Worm (Caenorhabditis elegans) whole organism, mixed stage, embryonic: ENCODE measurements around the gene snai-1.

Experiments used
- M03D4.4 ChIP-seq: sonication (generic microtip); optimal IDR thresholded peaks from 2 replicates; lab custom pipeline; 2017; ENCODE audit warnings: mild to moderate bottlenecking, missing genetic modification characterization, missing compliant biosample characterization
- bed-3 ChIP-seq: fragments of 200-800 bp; sonication (Bioruptor generic); optimal IDR thresholded peaks from 3 replicates; lab custom pipeline; 2018; ENCODE audit warnings: mild to moderate bottlenecking, missing genetic modification characterization, moderate library complexity, missing compliant biosample characterization
- blmp-1 ChIP-seq: fragments of 150-350 bp; optimal IDR thresholded peaks from 2 replicates; lab custom pipeline; 2014; ENCODE audit warnings: missing biosample characterization, missing genetic modification characterization
- ceh-83 ChIP-seq: fragments of 200-800 bp; sonication (Bioruptor generic); optimal IDR thresholded peaks from 2 replicates; lab custom pipeline; 2018; ENCODE audit warnings: mild to moderate bottlenecking, missing genetic modification characterization, missing compliant biosample characterization
- ces-1 ChIP-seq: fragments of 150-350 bp; optimal IDR thresholded peaks from 2 replicates; lab custom pipeline; 2014; ENCODE audit warnings: missing biosample characterization, missing genetic modification reagents, missing genetic modification characterization
- cnd-1 ChIP-seq: fragments of 200-800 bp; sonication (Bioruptor generic); optimal IDR thresholded peaks from 2 replicates; lab custom pipeline; 2018; ENCODE audit warnings: mild to moderate bottlenecking, missing genetic modification characterization, missing compliant biosample characterization
- drap-1 ChIP-seq: fragments of 200-800 bp; sonication (Bioruptor generic); optimal IDR thresholded peaks from 3 replicates; lab custom pipeline; 2018; ENCODE audit warnings: mild to moderate bottlenecking, missing genetic modification characterization, missing compliant biosample characterization
- elt-3 ChIP-seq: fragments of 150-350 bp; optimal IDR thresholded peaks from 2 replicates; lab custom pipeline; 2014; ENCODE audit warnings: missing biosample characterization, missing genetic modification characterization
- flh-1 ChIP-seq: fragments of 200-800 bp; sonication (Bioruptor generic); optimal IDR thresholded peaks from 2 replicates; lab custom pipeline; 2018; ENCODE audit warnings: mild to moderate bottlenecking, missing genetic modification characterization, moderate library complexity, missing compliant biosample characterization
- ham-2 ChIP-seq: fragments of 200-800 bp; sonication (Bioruptor generic); optimal IDR thresholded peaks from 2 replicates; lab custom pipeline; 2018; ENCODE audit warnings: mild to moderate bottlenecking, missing genetic modification characterization, missing compliant biosample characterization
- hlh-1 ChIP-seq: fragments of 150-350 bp; optimal IDR thresholded peaks from 2 replicates; lab custom pipeline; 2014; ENCODE audit warnings: missing biosample characterization, missing genetic modification reagents, missing genetic modification characterization
- lin-13 ChIP-seq: fragments of 150-350 bp; optimal IDR thresholded peaks from 2 replicates; lab custom pipeline; 2014; ENCODE audit warnings: missing biosample characterization, missing genetic modification characterization
- lin-32 ChIP-seq: fragments of 200-800 bp; sonication (Bioruptor generic); optimal IDR thresholded peaks from 2 replicates; lab custom pipeline; 2018; ENCODE audit warnings: mild to moderate bottlenecking, missing genetic modification characterization, missing compliant biosample characterization
- lsy-2 ChIP-seq: fragments of 150-350 bp; optimal IDR thresholded peaks from 2 replicates; lab custom pipeline; 2014; ENCODE audit warnings: missing biosample characterization, missing genetic modification characterization
- mab-5 ChIP-seq: fragments of 150-350 bp; optimal IDR thresholded peaks from 2 replicates; lab custom pipeline; 2014; ENCODE audit warnings: missing biosample characterization, missing genetic modification characterization
- mls-2 ChIP-seq: sonication (generic microtip); optimal IDR thresholded peaks from 2 replicates; lab custom pipeline; 2016; ENCODE audit warnings: mild to moderate bottlenecking, missing genetic modification characterization, moderate library complexity, missing compliant biosample characterization
- nhr-12 ChIP-seq: fragments of 150-350 bp; optimal IDR thresholded peaks from 2 replicates; lab custom pipeline; 2014; ENCODE audit warnings: missing biosample characterization, missing genetic modification characterization
- nhr-2 ChIP-seq: fragments of 150-350 bp; optimal IDR thresholded peaks from 2 replicates; lab custom pipeline; 2014; ENCODE audit warnings: missing biosample characterization, missing genetic modification characterization
- nhr-28 ChIP-seq: fragments of 150-350 bp; optimal IDR thresholded peaks from 2 replicates; lab custom pipeline; 2014; ENCODE audit warnings: missing biosample characterization, missing genetic modification characterization
- nhr-76 ChIP-seq: sonication (generic microtip); optimal IDR thresholded peaks from 2 replicates; lab custom pipeline; 2017; ENCODE audit warnings: missing biosample characterization, missing genetic modification characterization
- pha-4 ChIP-seq: fragments of 150-350 bp; optimal IDR thresholded peaks from 2 replicates; lab custom pipeline; 2018; ENCODE audit warnings: missing biosample characterization, missing genetic modification reagents, missing genetic modification characterization
- snpc-4 ChIP-seq: fragments of 150-350 bp; optimal IDR thresholded peaks from 2 replicates; lab custom pipeline; 2014; ENCODE audit warnings: missing biosample characterization, missing genetic modification characterization
- sptf-1 ChIP-seq: sonication (generic microtip); optimal IDR thresholded peaks from 2 replicates; lab custom pipeline; 2017; ENCODE audit warnings: mild to moderate bottlenecking, missing genetic modification characterization, moderate library complexity, missing compliant biosample characterization
- tbx-8 ChIP-seq: fragments of 200-800 bp; sonication (Bioruptor generic); optimal IDR thresholded peaks from 2 replicates; lab custom pipeline; 2018; ENCODE audit warnings: mild to moderate bottlenecking, missing genetic modification characterization, moderate library complexity, missing compliant biosample characterization
- unc-120 ChIP-seq: sonication (generic microtip); optimal IDR thresholded peaks from 2 replicates; lab custom pipeline; 2017; ENCODE audit warnings: missing genetic modification characterization, missing compliant biosample characterization; ENCODE audit not compliant: poor library complexity, severe bottlenecking
- zip-8 ChIP-seq: fragments of 150-350 bp; optimal IDR thresholded peaks from 2 replicates; lab custom pipeline; 2014; ENCODE audit warnings: missing biosample characterization, missing genetic modification characterization
- ztf-11 ChIP-seq: fragments of 150-350 bp; optimal IDR thresholded peaks from 2 replicates; lab custom pipeline; 2014; ENCODE audit warnings: missing biosample characterization, missing genetic modification characterization

snai-1 gene

ce11 chrIV:299190-299589 lies 14.3 kb downstream of the snai-1 start:
- TF ChIP-seq hlh-1 (tag; lab: Kevin White, UChicago) (no peak), ham-2 (GFP tag; lab: Kevin White, UChicago) (no peak), nhr-28 (tag; lab: Kevin White, UChicago) (no peak), sptf-1 (tag; lab: Kevin White, UChicago) (no peak), lin-13 (tag; lab: Kevin White, UChicago) (no peak), tbx-8 (no peak), flh-1 (GFP tag; lab: Kevin White, UChicago) (no peak), mls-2 (no peak)

DNA sequence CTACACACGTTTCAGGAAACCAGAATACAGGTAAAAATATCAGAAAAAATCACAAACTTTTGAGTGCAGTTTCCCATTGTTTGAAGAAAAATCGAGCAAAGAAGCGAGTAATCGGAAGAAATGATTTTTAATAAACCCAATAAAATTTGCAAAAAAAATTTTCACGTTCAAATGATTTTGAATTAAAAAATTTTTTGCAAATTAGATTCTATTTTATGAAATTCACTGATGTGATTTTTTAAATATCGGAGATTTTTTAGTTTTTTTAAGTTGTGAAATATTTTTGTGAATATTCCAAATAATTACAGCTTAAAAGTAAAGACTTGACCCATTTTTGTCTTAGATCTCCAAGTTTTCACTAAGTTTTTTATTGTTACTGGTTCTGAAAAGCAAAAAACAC lies 15.3 kb downstream of the snai-1 start, which contains the start of gene pnp-1:
pnp-1 (minus strand) TSS at position 101 of the 400 bp plus-strand sequence.
- TF ChIP-seq unc-120 (tag; lab: Kevin White, UChicago) (no peak), nhr-12 (tag; lab: Kevin White, UChicago) (no peak), bed-3 (no peak), snpc-4 (tag; lab: Kevin White, UChicago) (no peak)

- TF ChIP-seq lin-32 (GFP tag; lab: Kevin White, UChicago) (no peak), nhr-12 (tag; lab: Kevin White, UChicago) (no peak), drap-1 (GFP tag; lab: Kevin White, UChicago) (no peak), lsy-2 (tag; lab: Kevin White, UChicago) (no peak), ham-2 (GFP tag; lab: Kevin White, UChicago) (no peak), tbx-8 (no peak)
Measured at ce11 chrIV:296849-297248, 16.7 kb downstream of the snai-1 start.

ce11 chrIV:295734-296201 lies 17.7 kb downstream of the snai-1 start:
- TF ChIP-seq ham-2 (GFP tag; lab: Kevin White, UChicago) (no peak), blmp-1 (tag; lab: Kevin White, UChicago) (no peak), lin-13 (tag; lab: Kevin White, UChicago) (no peak), lsy-2 (tag; lab: Kevin White, UChicago) (no peak), pha-4 (tag; lab: Kevin White, UChicago) (no peak), ces-1 (GFP tag; lab: Kevin White, UChicago) (no peak), tbx-8 (no peak), mls-2 (no peak), drap-1 (GFP tag; lab: Kevin White, UChicago) (no peak), nhr-28 (tag; lab: Kevin White, UChicago) (no peak), nhr-76 (tag; lab: Kevin White, UChicago) (no peak), zip-8 (no peak), unc-120 (tag; lab: Kevin White, UChicago) (no peak), ceh-83 (GFP tag; lab: Kevin White, UChicago) (no peak), M03D4.4 (no peak), cnd-1 (tag; lab: Kevin White, UChicago) (no peak), snpc-4 (tag; lab: Kevin White, UChicago) (no peak), elt-3 (no peak), hlh-1 (tag; lab: Kevin White, UChicago) (no peak)

- TF ChIP-seq mls-2 (no peak), lin-13 (tag; lab: Kevin White, UChicago) (no peak), ztf-11 (tag; lab: Kevin White, UChicago) (no peak)
Measured at ce11 chrIV:294737-295136, 18.8 kb downstream of the snai-1 start.

DNA sequence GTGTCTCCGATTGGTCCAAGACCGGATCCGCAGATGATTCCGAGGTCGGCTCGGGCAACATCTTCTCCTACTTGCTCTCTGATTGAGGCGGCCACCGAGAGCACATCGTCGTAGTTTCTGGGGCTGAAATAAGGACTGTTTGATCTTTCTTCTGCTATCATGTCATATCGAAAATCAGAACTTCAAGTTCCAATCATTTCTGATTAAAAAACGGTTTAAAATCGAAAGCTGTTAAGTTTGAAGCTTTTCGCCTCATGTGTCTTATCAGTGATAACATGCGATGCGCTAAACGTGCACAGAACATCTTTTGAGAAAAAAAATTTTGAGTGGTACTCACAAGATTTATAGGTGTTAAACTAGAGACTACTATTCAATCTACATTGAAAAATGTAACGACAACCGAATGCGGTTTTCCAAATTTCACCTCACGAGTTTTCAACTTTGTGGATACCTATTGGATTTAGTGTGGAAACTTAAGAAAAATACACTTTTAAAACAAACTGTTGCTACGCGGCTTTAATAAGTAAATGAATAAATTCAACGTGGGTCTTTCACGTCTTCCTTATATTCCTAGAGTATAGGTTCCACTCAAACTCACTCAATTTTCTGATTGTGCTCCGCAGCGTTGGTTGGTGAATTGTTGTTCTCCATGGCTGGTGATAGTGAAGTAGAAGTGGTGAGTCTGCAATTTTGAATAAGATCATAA lies 19.4 kb downstream of the snai-1 start:
- TF ChIP-seq elt-3 = no peak

DNA sequence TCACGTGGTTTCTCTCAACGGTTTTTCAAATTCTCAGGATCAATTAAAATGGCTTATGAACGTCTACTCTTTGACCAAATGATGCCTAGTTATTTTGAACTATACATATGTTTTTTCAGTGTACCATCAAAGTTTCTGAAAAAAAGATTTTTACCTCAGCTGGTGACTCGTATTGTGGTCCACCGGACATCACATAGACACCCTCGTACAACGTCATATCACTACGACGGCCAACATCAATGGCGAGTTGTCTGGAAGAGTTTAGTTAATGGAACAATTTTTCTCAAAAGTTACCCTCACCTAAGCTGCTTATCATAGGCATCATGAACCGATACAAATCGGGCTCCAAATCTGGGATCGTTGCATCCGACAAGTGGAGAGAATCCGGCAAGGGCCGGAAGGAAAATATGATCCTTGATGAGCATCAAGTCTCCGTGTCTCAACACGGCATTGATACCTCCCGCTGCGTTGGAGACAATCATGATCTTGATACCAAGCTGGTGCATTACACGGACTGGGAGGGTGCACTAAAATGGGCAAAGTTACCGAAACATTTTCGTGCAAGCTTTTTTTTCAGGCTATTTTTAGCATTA lies 20.3 kb downstream of the snai-1 start:
- no peak for TF ChIP-seq sptf-1 (tag; lab: Kevin White, UChicago)
- TF ChIP-seq mab-5 (tag; lab: Kevin White, UChicago) = no peak
- TF ChIP-seq nhr-2 = no peak
- no peak for TF ChIP-seq elt-3
- TF ChIP-seq, all 35 proteins: peak for 0
